Worm (Caenorhabditis elegans) whole organism, young adult: ENCODE results near the gene AH6.3.

Experiments used
- B0019.2 ChIP-seq: fragments of 200-800 bp; sonication (Bioruptor generic); conservative IDR thresholded peaks from 2 replicates; pipeline ENCODE4 v1.3.6; 2022; ENCODE audit warnings: missing genetic modification reagents, missing genetic modification characterization, missing compliant biosample characterization
- B0035.1 ChIP-seq: sonication (generic microtip); optimal IDR thresholded peaks from 2 replicates; lab custom pipeline; 2016; ENCODE audit warnings: missing genetic modification characterization, mild to moderate bottlenecking, missing compliant biosample characterization, missing genotype, missing genetic modification reagents
- B0336.3 ChIP-seq: fragments of 200-800 bp; sonication (Bioruptor generic); IDR thresholded peaks from 2 replicates; pipeline ENCODE4 v1.3.6; 2022; ENCODE audit warnings: missing genetic modification characterization, missing compliant biosample characterization
- C17E4.6 ChIP-seq: fragments of 200-800 bp; sonication (Bioruptor generic); IDR thresholded peaks from 2 replicates; pipeline ENCODE4 v1.3.6; 2022; ENCODE audit warnings: missing genetic modification reagents, missing genetic modification characterization, missing compliant biosample characterization
- D2030.7 ChIP-seq: fragments of 200-800 bp; sonication (Bioruptor generic); IDR thresholded peaks from 2 replicates; pipeline ENCODE4 v1.3.6; 2022; ENCODE audit warnings: missing genetic modification reagents, missing genetic modification characterization, missing compliant biosample characterization
- F10E7.11 ChIP-seq: sonication (generic microtip); optimal IDR thresholded peaks from 2 replicates; lab custom pipeline; 2017; ENCODE audit warnings: mild to moderate bottlenecking, missing genetic modification characterization, moderate library complexity, missing compliant biosample characterization
- F23B12.7 ChIP-seq: sonication (generic microtip); optimal IDR thresholded peaks from 2 replicates; lab custom pipeline; 2017; ENCODE audit warnings: missing genetic modification characterization, mild to moderate bottlenecking, missing compliant biosample characterization, antibody characterized with exemption, moderate library complexity; ENCODE audit not compliant: insufficient read depth
- F33H1.4 ChIP-seq: fragments of 200-800 bp; sonication (Bioruptor generic); IDR thresholded peaks from 2 replicates; pipeline ENCODE4 v1.3.6; 2022; ENCODE audit warnings: missing genetic modification reagents, missing genetic modification characterization, missing compliant biosample characterization
- F37B4.10 ChIP-seq: fragments of 200-800 bp; sonication (Bioruptor generic); IDR thresholded peaks from 2 replicates; pipeline ENCODE4 v1.3.6; 2022; ENCODE audit warnings: missing genetic modification characterization, missing compliant biosample characterization
- F57C9.4 ChIP-seq: sonication (generic microtip); optimal IDR thresholded peaks from 2 replicates; lab custom pipeline; 2017; ENCODE audit warnings: mild to moderate bottlenecking, missing genetic modification characterization, missing compliant biosample characterization
- T26A5.8 ChIP-seq: sonication (generic microtip); optimal IDR thresholded peaks from 2 replicates; lab custom pipeline; 2016; ENCODE audit warnings: missing genetic modification characterization, missing compliant biosample characterization
- Y56A3A.18 ChIP-seq: fragments of 200-800 bp; sonication (Bioruptor generic); IDR thresholded peaks from 2 replicates; pipeline ENCODE4 v1.3.6; 2022; ENCODE audit warnings: missing genetic modification reagents, missing genetic modification characterization, missing compliant biosample characterization
- Y67H2A.10 ChIP-seq: fragments of 200-800 bp; sonication (Bioruptor generic); conservative IDR thresholded peaks from 2 replicates; pipeline ENCODE4 v1.3.6; 2022; ENCODE audit warnings: missing genetic modification reagents, missing genetic modification characterization, missing compliant biosample characterization
- akir-1 ChIP-seq: fragments of 200-800 bp; sonication (Bioruptor generic); optimal IDR thresholded peaks from 2 replicates; lab custom pipeline; 2018; ENCODE audit warnings: mild to moderate bottlenecking, missing genetic modification characterization, moderate library complexity, missing compliant biosample characterization
- attf-3 ChIP-seq: fragments of 200-800 bp; sonication (Bioruptor generic); conservative IDR thresholded peaks from 2 replicates; pipeline ENCODE4 v1.3.6; 2022; ENCODE audit warnings: missing genetic modification reagents, missing genetic modification characterization, missing compliant biosample characterization
- bed-1 ChIP-seq: fragments of 200-800 bp; sonication (Bioruptor generic); IDR thresholded peaks from 2 replicates; pipeline ENCODE4 v1.3.6; 2022; ENCODE audit warnings: missing genetic modification reagents, missing genetic modification characterization, missing compliant biosample characterization
- ccch-3 ChIP-seq: fragments of 200-800 bp; sonication (Bioruptor generic); optimal IDR thresholded peaks from 2 replicates; lab custom pipeline; 2018; ENCODE audit warnings: mild to moderate bottlenecking, missing genetic modification characterization, missing compliant biosample characterization
- ceh-91 ChIP-seq: fragments of 200-800 bp; sonication (Bioruptor generic); IDR thresholded peaks from 2 replicates; pipeline ENCODE4 v1.3.6; 2022; ENCODE audit warnings: missing genetic modification reagents, missing genetic modification characterization, missing compliant biosample characterization
- die-1 ChIP-seq: sonication (generic microtip); optimal IDR thresholded peaks from 2 replicates; lab custom pipeline; 2016; ENCODE audit warnings: missing genotype, mild to moderate bottlenecking, missing genetic modification characterization, missing compliant biosample characterization
- dpl-1 ChIP-seq: fragments of 150-350 bp; optimal IDR thresholded peaks from 2 replicates; lab custom pipeline; 2014; ENCODE audit warnings: missing biosample characterization, missing genetic modification reagents, missing genetic modification characterization
- efl-1 ChIP-seq: fragments of 150-350 bp; optimal IDR thresholded peaks from 2 replicates; lab custom pipeline; 2014; ENCODE audit warnings: missing biosample characterization, missing genetic modification reagents, missing genetic modification characterization
- egl-18 ChIP-seq: fragments of 200-800 bp; sonication (Bioruptor generic); IDR thresholded peaks from 2 replicates; pipeline ENCODE4 v1.3.6; 2022; ENCODE audit warnings: missing genetic modification reagents, missing genetic modification characterization, missing compliant biosample characterization
- egrh-3 ChIP-seq: fragments of 200-800 bp; sonication (Bioruptor generic); IDR thresholded peaks from 2 replicates; pipeline ENCODE4 v1.3.6; 2022; ENCODE audit warnings: missing genetic modification reagents, missing genetic modification characterization, missing compliant biosample characterization
- ets-4 ChIP-seq: fragments of 200-800 bp; sonication (Bioruptor generic); optimal IDR thresholded peaks from 2 replicates; lab custom pipeline; 2018; ENCODE audit warnings: mild to moderate bottlenecking, missing genetic modification characterization, missing compliant biosample characterization
- hlh-12 ChIP-seq: sonication (generic microtip); optimal IDR thresholded peaks from 2 replicates; lab custom pipeline; 2016; ENCODE audit warnings: missing genetic modification characterization, missing compliant biosample characterization
- lin-54 ChIP-seq: fragments of 200-800 bp; sonication (Bioruptor generic); optimal IDR thresholded peaks from 2 replicates; lab custom pipeline; 2018; ENCODE audit warnings: mild to moderate bottlenecking, missing genetic modification characterization, missing compliant biosample characterization
- lsl-1 ChIP-seq: fragments of 200-800 bp; sonication (Bioruptor generic); optimal IDR thresholded peaks from 2 replicates; lab custom pipeline; 2018; ENCODE audit warnings: mild to moderate bottlenecking, missing genetic modification characterization, moderate library complexity, missing compliant biosample characterization
- lsy-27 ChIP-seq: sonication (generic microtip); optimal IDR thresholded peaks from 2 replicates; lab custom pipeline; 2017; ENCODE audit warnings: missing genetic modification characterization, mild to moderate bottlenecking, missing compliant biosample characterization, antibody characterized with exemption, missing genotype, borderline replicate concordance; ENCODE audit not compliant: insufficient read depth
- madf-6 ChIP-seq: fragments of 200-800 bp; sonication (Bioruptor generic); IDR thresholded peaks from 2 replicates; pipeline ENCODE4 v1.3.6; 2022; ENCODE audit warnings: missing genetic modification reagents, missing genetic modification characterization, missing compliant biosample characterization
- nhr-179 ChIP-seq: sonication (generic microtip); optimal IDR thresholded peaks from 2 replicates; lab custom pipeline; 2016; ENCODE audit warnings: mild to moderate bottlenecking, missing genetic modification characterization, missing compliant biosample characterization
- pha-4 ChIP-seq: fragments of 150-350 bp; sonication (generic microtip); optimal IDR thresholded peaks from 2 replicates; lab custom pipeline; 2014; ENCODE audit warnings: missing biosample characterization, missing genetic modification reagents, missing genetic modification characterization
- snpc-3.4 ChIP-seq: sonication (generic microtip); optimal IDR thresholded peaks from 2 replicates; lab custom pipeline; 2017; ENCODE audit warnings: missing genetic modification characterization, mild to moderate bottlenecking, missing compliant biosample characterization, antibody characterized with exemption, moderate library complexity, missing genotype, missing genetic modification reagents
- zfh-2 ChIP-seq: fragments of 200-800 bp; sonication (Bioruptor generic); conservative IDR thresholded peaks from 2 replicates; pipeline ENCODE4 v1.3.6; 2022; ENCODE audit warnings: missing genetic modification reagents, missing genetic modification characterization, missing compliant biosample characterization
- ztf-18 ChIP-seq: sonication (generic microtip); optimal IDR thresholded peaks from 2 replicates; lab custom pipeline; 2016; ENCODE audit warnings: missing genotype, mild to moderate bottlenecking, missing genetic modification characterization, missing compliant biosample characterization
- ztf-26 ChIP-seq: sonication (generic microtip); optimal IDR thresholded peaks from 2 replicates; lab custom pipeline; 2017; ENCODE audit warnings: missing genetic modification characterization, missing compliant biosample characterization
- ztf-6 ChIP-seq: fragments of 200-800 bp; sonication (Bioruptor generic); IDR thresholded peaks from 2 replicates; pipeline ENCODE4 v1.3.6; 2022; ENCODE audit warnings: missing genetic modification reagents, missing genetic modification characterization, missing compliant biosample characterization

The AH6.3 gene

DNA sequence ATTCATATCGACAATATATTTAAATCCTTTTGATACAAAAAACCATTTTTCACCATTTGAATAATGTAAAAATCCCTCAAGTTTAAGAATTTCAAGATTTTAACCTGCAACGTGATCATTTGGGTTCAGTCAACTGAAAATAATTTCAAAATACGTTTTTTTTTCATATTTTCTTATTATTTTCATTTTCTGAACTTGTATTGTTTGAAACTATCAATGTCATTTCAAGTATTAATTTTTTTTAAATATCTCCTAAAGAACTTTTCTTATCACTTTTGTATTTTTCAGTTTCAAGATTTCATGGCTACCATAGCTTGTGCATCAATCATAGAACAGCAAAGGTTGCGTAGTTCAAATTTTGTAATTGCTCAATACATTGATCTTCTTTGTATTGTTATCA, 13.2 kb downstream of the AH6.3 start, which contains the start of gene sra-9:
Gene sra-9 (plus strand): TSS at position 301 of the 400 bp plus-strand sequence.
- TF ChIP-seq madf-6 (GFP tag; lab: Robert Waterston, UW) (no peak), ztf-26 (tag; lab: Kevin White, UChicago) (no peak), akir-1 (no peak), attf-3 (GFP tag; lab: Robert Waterston, UW) (no peak), ets-4 (GFP tag; lab: Kevin White, UChicago) (no peak), F57C9.4 (no peak)

ce11 chrII:9537429-9537828, 18.6 kb downstream of the AH6.3 start, which contains the start of gene sra-8:
TSS of gene sra-8 (plus strand) at chrII:9537729.
- no peak for TF ChIP-seq B0035.1
- no peak for TF ChIP-seq lsy-27 (tag; lab: Kevin White, UChicago)
- no peak for TF ChIP-seq ztf-6 (GFP tag; lab: Robert Waterston, UW)
- TF ChIP-seq ccch-3 = no peak
- no peak for TF ChIP-seq efl-1 (GFP tag; lab: Kevin White, UChicago)
- TF ChIP-seq F10E7.11 = no peak
- TF ChIP-seq dpl-1 (GFP tag; lab: Kevin White, UChicago) = no peak
- TF ChIP-seq C17E4.6 (GFP tag; lab: Robert Waterston, UW) = no peak
- TF ChIP-seq, all 124 proteins: peak for 0

DNA sequence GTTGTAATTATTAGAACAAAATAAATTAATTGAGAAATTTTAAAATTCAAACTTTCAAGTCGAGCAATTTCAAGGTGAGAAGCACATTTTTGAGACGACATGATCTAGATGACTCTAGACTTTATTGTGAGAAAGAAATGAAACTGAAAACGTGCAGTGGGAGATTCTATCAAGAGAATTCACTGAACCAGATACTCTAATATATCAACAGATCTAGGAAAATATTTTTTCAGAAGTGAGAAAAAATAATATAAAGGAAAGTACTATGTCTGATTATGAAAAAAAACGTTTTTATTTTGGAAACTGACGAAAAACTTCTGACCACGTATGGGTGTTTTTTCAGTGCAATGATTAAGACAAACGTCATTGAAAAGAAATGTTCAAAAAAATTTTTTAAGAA, 21.9 kb downstream of the AH6.3 start, which contains the start of gene sra-3:
Gene sra-3 (minus strand): TSS at position 101 of the 400 bp plus-strand sequence.
- TF ChIP-seq egrh-3 (GFP tag; lab: Robert Waterston, UW) = no peak
- TF ChIP-seq hlh-12 (tag; lab: Kevin White, UChicago) = no peak
- no peak for TF ChIP-seq bed-1 (GFP tag; lab: Robert Waterston, UW)
- no peak for TF ChIP-seq lsl-1 (GFP tag; lab: Kevin White, UChicago)
- TF ChIP-seq egl-18 = no peak
- TF ChIP-seq zfh-2 = no peak
- TF ChIP-seq F33H1.4 (GFP tag; lab: Robert Waterston, UW) = no peak
- no peak for TF ChIP-seq die-1 (tag; lab: Kevin White, UChicago)
- TF ChIP-seq Y67H2A.10 (GFP tag; lab: Robert Waterston, UW) = no peak
- no peak for TF ChIP-seq attf-3 (GFP tag; lab: Robert Waterston, UW)
- TF ChIP-seq ztf-18 (tag; lab: Kevin White, UChicago) = no peak
- no peak for TF ChIP-seq F37B4.10 (GFP tag; lab: Robert Waterston, UW)
- TF ChIP-seq T26A5.8 = no peak
- TF ChIP-seq pha-4 (tag; lab: Kevin White, UChicago) = no peak
- TF ChIP-seq F23B12.7 (tag; lab: Kevin White, UChicago) = no peak
- no peak for TF ChIP-seq B0336.3
- TF ChIP-seq D2030.7 (GFP tag; lab: Robert Waterston, UW) = no peak
- TF ChIP-seq nhr-179 (tag; lab: Kevin White, UChicago) = no peak

ce11 chrII:9542785-9543184, 23.9 kb downstream of the AH6.3 start, which contains the start of gene sra-4:
TSS of gene sra-4 (minus strand) at chrII:9542885.
- TF ChIP-seq B0019.2 (GFP tag; lab: Robert Waterston, UW) (no peak), Y56A3A.18 (GFP tag; lab: Robert Waterston, UW) (no peak), snpc-3.4 (no peak), attf-3 (GFP tag; lab: Robert Waterston, UW) (no peak), F57C9.4 (no peak), ceh-91 (GFP tag; lab: Robert Waterston, UW) (no peak), lin-54 (no peak)
- TF ChIP-seq, all 124 proteins: peak for 0
